Fruit fly (Drosophila melanogaster) whole organism, embryonic: Measurements from ENCODE around the gene stet.

Source experiments
- Aef1 ChIP-seq: fragments of 200-800 bp; sonication (Bioruptor generic); IDR thresholded peaks from 3 replicates; pipeline ENCODE4 v1.3.6; 2022; ENCODE audit warnings: missing biosample characterization, missing genetic modification characterization
- Antp ChIP-seq: fragments of 200-800 bp; sonication (Bioruptor generic); optimal IDR thresholded peaks from 3 replicates; lab custom pipeline; 2016; ENCODE audit warnings: missing biosample characterization, missing genetic modification characterization
- CG10147 ChIP-seq: fragments of 200-800 bp; sonication (Bioruptor generic); optimal IDR thresholded peaks from 2 replicates; lab custom pipeline; 2019; ENCODE audit warnings: missing biosample characterization, mild to moderate bottlenecking, missing genetic modification characterization, moderate library complexity
- CG10267 ChIP-seq: fragments of 200-800 bp; sonication (Bioruptor generic); optimal IDR thresholded peaks from 2 replicates; lab custom pipeline; 2018; ENCODE audit warnings: missing biosample characterization, mild to moderate bottlenecking, missing genetic modification characterization, moderate library complexity
- CG10654 ChIP-seq: fragments of 200-800 bp; sonication (Bioruptor generic); optimal IDR thresholded peaks from 2 replicates; lab custom pipeline; 2016; ENCODE audit warnings: missing biosample characterization, missing genetic modification characterization
- CG11085 ChIP-seq: fragments of 200-800 bp; sonication (Bioruptor generic); IDR thresholded peaks from 2 replicates; pipeline ENCODE4 v1.3.6; 2022; ENCODE audit warnings: missing biosample characterization, missing genetic modification characterization
- CG11560 ChIP-seq: fragments of 200-800 bp; sonication (Bioruptor generic); IDR thresholded peaks from 3 replicates; pipeline ENCODE4 v1.3.6; 2022; ENCODE audit warnings: missing biosample characterization, missing genetic modification characterization
- CG12071 ChIP-seq: fragments of 200-800 bp; sonication (Bioruptor generic); optimal IDR thresholded peaks from 3 replicates; lab custom pipeline; 2018; ENCODE audit warnings: missing biosample characterization, mild to moderate bottlenecking, missing genetic modification characterization
- CG12744 ChIP-seq: fragments of 200-800 bp; sonication (Bioruptor generic); optimal IDR thresholded peaks from 2 replicates; lab custom pipeline; 2016; ENCODE audit warnings: missing biosample characterization, missing genetic modification characterization
- CG12942 ChIP-seq: fragments of 200-800 bp; sonication (Bioruptor generic); optimal IDR thresholded peaks from 3 replicates; lab custom pipeline; 2016; ENCODE audit warnings: missing biosample characterization, missing genetic modification characterization
- CG13287 ChIP-seq: fragments of 200-800 bp; sonication (Bioruptor generic); IDR thresholded peaks from 2 replicates; pipeline ENCODE4 v1.3.6; 2022; ENCODE audit warnings: missing biosample characterization, missing genetic modification characterization; ENCODE audit not compliant: partially characterized antibody
- CG14667 ChIP-seq: fragments of 200-800 bp; sonication (Bioruptor generic); IDR thresholded peaks from 2 replicates; pipeline ENCODE4 v1.3.6; 2022; ENCODE audit warnings: missing biosample characterization, missing genetic modification characterization
- CG15601 ChIP-seq: fragments of 200-800 bp; sonication (Bioruptor generic); optimal IDR thresholded peaks from 3 replicates; lab custom pipeline; 2019; ENCODE audit warnings: missing biosample characterization, mild to moderate bottlenecking, missing genetic modification characterization, moderate library complexity
- CG17612 ChIP-seq: fragments of 200-800 bp; sonication (Bioruptor generic); IDR thresholded peaks from 2 replicates; pipeline ENCODE4 v1.3.6; 2022; ENCODE audit warnings: missing biosample characterization, missing genetic modification characterization
- CG1792 ChIP-seq: fragments of 200-800 bp; sonication (Bioruptor generic); optimal IDR thresholded peaks from 2 replicates; lab custom pipeline; 2016; ENCODE audit warnings: missing biosample characterization, missing genetic modification characterization
- CG18011 ChIP-seq: fragments of 200-800 bp; sonication (Bioruptor generic); optimal IDR thresholded peaks from 2 replicates; lab custom pipeline; 2017; ENCODE audit warnings: missing biosample characterization, missing genetic modification characterization, mild to moderate bottlenecking, moderate library complexity, missing genotype
- CG18599 ChIP-seq: fragments of 200-800 bp; sonication (Bioruptor generic); optimal IDR thresholded peaks from 3 replicates; lab custom pipeline; 2017; ENCODE audit warnings: missing biosample characterization, missing genetic modification characterization, mild to moderate bottlenecking, moderate library complexity, missing genetic modification reagents
- CG2712 ChIP-seq: fragments of 200-800 bp; optimal IDR thresholded peaks from 3 replicates; lab custom pipeline; 2019; ENCODE audit warnings: missing biosample characterization, mild to moderate bottlenecking, missing genetic modification characterization, moderate library complexity
- CG30431 ChIP-seq: fragments of 200-800 bp; sonication (Bioruptor generic); optimal IDR thresholded peaks from 2 replicates; lab custom pipeline; 2017; ENCODE audit warnings: missing biosample characterization, missing genetic modification characterization
- CG32772 ChIP-seq: fragments of 200-800 bp; sonication (Bioruptor generic); IDR thresholded peaks from 2 replicates; pipeline ENCODE4 v1.3.6; 2022; ENCODE audit warnings: missing biosample characterization, missing genetic modification characterization
- CG4707 ChIP-seq: fragments of 200-800 bp; sonication (Bioruptor generic); optimal IDR thresholded peaks from 2 replicates; lab custom pipeline; 2018; ENCODE audit warnings: missing biosample characterization, mild to moderate bottlenecking, missing genetic modification characterization, moderate library complexity
- CG6813 ChIP-seq: fragments of 200-800 bp; sonication (Bioruptor generic); optimal IDR thresholded peaks from 2 replicates; lab custom pipeline; 2017; ENCODE audit warnings: missing biosample characterization, missing genetic modification characterization, mild to moderate bottlenecking, moderate library complexity, missing genetic modification reagents
- CG7372 ChIP-seq: fragments of 200-800 bp; sonication (Bioruptor generic); IDR thresholded peaks from 2 replicates; pipeline ENCODE4 v1.3.6; 2022; ENCODE audit warnings: missing biosample characterization, missing genetic modification characterization
- CG7839 ChIP-seq: fragments of 200-800 bp; sonication (Bioruptor generic); optimal IDR thresholded peaks from 3 replicates; lab custom pipeline; 2018; ENCODE audit warnings: missing biosample characterization, mild to moderate bottlenecking, missing genetic modification characterization, moderate library complexity
- CG8765 ChIP-seq: fragments of 200-800 bp; sonication (Bioruptor generic); IDR thresholded peaks from 2 replicates; pipeline ENCODE4 v1.3.6; 2022; ENCODE audit warnings: missing biosample characterization, missing genetic modification characterization
- E2f1 ChIP-seq: fragments of 200-800 bp; sonication (Bioruptor generic); IDR thresholded peaks from 2 replicates; pipeline ENCODE4 v1.3.6; 2022; ENCODE audit warnings: missing biosample characterization, missing genetic modification characterization
- E2f2 ChIP-seq: fragments of 200-800 bp; sonication (Bioruptor generic); IDR thresholded peaks from 2 replicates; pipeline ENCODE4 v1.3.6; 2022; ENCODE audit warnings: missing biosample characterization, missing genetic modification characterization
- HmgD ChIP-seq: fragments of 200-800 bp; sonication (Bioruptor generic); optimal IDR thresholded peaks from 3 replicates; lab custom pipeline; 2016; ENCODE audit warnings: missing biosample characterization, missing genetic modification characterization
- Hr51 ChIP-seq, 2 experiments: fragments of 200-800 bp; sonication (Bioruptor generic); optimal IDR thresholded peaks; 2 replicates in 1 of 2; 3 replicates in 1 of 2; lab custom pipeline; 2016 to 2018; ENCODE audit warnings: missing biosample characterization in 2 of 2, missing genetic modification characterization in 2 of 2, mild to moderate bottlenecking in 1 of 2, moderate library complexity in 1 of 2
- MBD-R2 ChIP-seq: fragments of 200-800 bp; sonication (Bioruptor generic); IDR thresholded peaks from 2 replicates; pipeline ENCODE4 v1.3.6; 2022; ENCODE audit warnings: missing biosample characterization, missing genetic modification characterization
- Ravus ChIP-seq: fragments of 200-800 bp; sonication (Bioruptor generic); IDR thresholded peaks from 2 replicates; pipeline ENCODE4 v1.3.6; 2022; ENCODE audit warnings: missing biosample characterization, missing genetic modification characterization
- Spps ChIP-seq: fragments of 200-800 bp; sonication (Bioruptor generic); optimal IDR thresholded peaks from 2 replicates; lab custom pipeline; 2018; ENCODE audit warnings: missing biosample characterization, mild to moderate bottlenecking, missing genetic modification characterization
- Tbp ChIP-seq: fragments of >200 bp; optimal IDR thresholded peaks from 2 replicates; lab custom pipeline; 2018; ENCODE audit warnings: missing biosample characterization, missing genetic modification characterization
- Usf ChIP-seq: fragments of 200-800 bp; sonication (Bioruptor generic); optimal IDR thresholded peaks from 2 replicates; lab custom pipeline; 2017; ENCODE audit warnings: missing genotype, missing biosample characterization, missing genetic modification characterization
- ab ChIP-seq: fragments of 200-800 bp; sonication (Bioruptor generic); optimal IDR thresholded peaks from 2 replicates; lab custom pipeline; 2016; ENCODE audit warnings: missing biosample characterization, missing genetic modification characterization
- abd-A ChIP-seq: fragments of 200-800 bp; sonication (Bioruptor generic); optimal IDR thresholded peaks from 3 replicates; lab custom pipeline; 2019; ENCODE audit warnings: missing biosample characterization, mild to moderate bottlenecking, missing genetic modification characterization, moderate library complexity
- bab2 ChIP-seq: fragments of 200-800 bp; sonication (Bioruptor generic); optimal IDR thresholded peaks from 2 replicates; lab custom pipeline; 2016; ENCODE audit warnings: missing biosample characterization, missing genetic modification characterization
- cas ChIP-seq: fragments of 200-800 bp; sonication (Bioruptor generic); IDR thresholded peaks from 2 replicates; pipeline ENCODE4 v1.3.6; 2022; ENCODE audit warnings: missing biosample characterization, missing genetic modification characterization
- exex ChIP-seq: fragments of 200-800 bp; sonication (Bioruptor generic); optimal IDR thresholded peaks from 4 replicates; lab custom pipeline; 2018; ENCODE audit warnings: missing biosample characterization, mild to moderate bottlenecking, missing genetic modification characterization, moderate library complexity
- gro ChIP-seq: fragments of 200-800 bp; sonication (Bioruptor generic); optimal IDR thresholded peaks from 2 replicates; lab custom pipeline; 2016; ENCODE audit warnings: missing biosample characterization, missing genetic modification characterization
- h ChIP-seq: fragments of >200 bp; optimal IDR thresholded peaks from 2 replicates; lab custom pipeline; 2017
- knrl ChIP-seq: fragments of 200-800 bp; sonication (Bioruptor generic); IDR thresholded peaks from 3 replicates; pipeline ENCODE4 v1.3.6; 2022; ENCODE audit warnings: missing biosample characterization, missing genetic modification characterization; ENCODE audit not compliant: partially characterized antibody
- lov ChIP-seq, 2 experiments: fragments of 200-800 bp in 1 of 2; fragments of >200 bp in 1 of 2; sonication (Bioruptor generic) in 1 of 2; IDR thresholded peaks in 1 of 2; optimal IDR thresholded peaks in 1 of 2; 2 replicates in 1 of 2; 3 replicates in 1 of 2; pipeline versions ENCODE4 v1.3.6 to Lab custom; 2017 to 2022; ENCODE audit warnings: missing biosample characterization in 1 of 2, missing genetic modification characterization in 1 of 2
- nerfin-1 ChIP-seq: fragments of 200-800 bp; sonication (Bioruptor generic); optimal IDR thresholded peaks from 3 replicates; lab custom pipeline; 2019; ENCODE audit warnings: missing biosample characterization, mild to moderate bottlenecking, missing genetic modification characterization, moderate library complexity
- phol ChIP-seq: fragments of 200-800 bp; sonication (Bioruptor generic); optimal IDR thresholded peaks from 3 replicates; lab custom pipeline; 2018; ENCODE audit warnings: missing biosample characterization, mild to moderate bottlenecking, missing genetic modification characterization, moderate library complexity
- pzg ChIP-seq: fragments of 200-800 bp; sonication (Bioruptor generic); optimal IDR thresholded peaks from 3 replicates; lab custom pipeline; 2018; ENCODE audit warnings: missing biosample characterization, mild to moderate bottlenecking, missing genetic modification characterization, moderate library complexity
- sug ChIP-seq: fragments of 200-800 bp; optimal IDR thresholded peaks from 2 replicates; lab custom pipeline; 2019; ENCODE audit warnings: missing biosample characterization, mild to moderate bottlenecking, missing genetic modification characterization, moderate library complexity

stet gene

DNA sequence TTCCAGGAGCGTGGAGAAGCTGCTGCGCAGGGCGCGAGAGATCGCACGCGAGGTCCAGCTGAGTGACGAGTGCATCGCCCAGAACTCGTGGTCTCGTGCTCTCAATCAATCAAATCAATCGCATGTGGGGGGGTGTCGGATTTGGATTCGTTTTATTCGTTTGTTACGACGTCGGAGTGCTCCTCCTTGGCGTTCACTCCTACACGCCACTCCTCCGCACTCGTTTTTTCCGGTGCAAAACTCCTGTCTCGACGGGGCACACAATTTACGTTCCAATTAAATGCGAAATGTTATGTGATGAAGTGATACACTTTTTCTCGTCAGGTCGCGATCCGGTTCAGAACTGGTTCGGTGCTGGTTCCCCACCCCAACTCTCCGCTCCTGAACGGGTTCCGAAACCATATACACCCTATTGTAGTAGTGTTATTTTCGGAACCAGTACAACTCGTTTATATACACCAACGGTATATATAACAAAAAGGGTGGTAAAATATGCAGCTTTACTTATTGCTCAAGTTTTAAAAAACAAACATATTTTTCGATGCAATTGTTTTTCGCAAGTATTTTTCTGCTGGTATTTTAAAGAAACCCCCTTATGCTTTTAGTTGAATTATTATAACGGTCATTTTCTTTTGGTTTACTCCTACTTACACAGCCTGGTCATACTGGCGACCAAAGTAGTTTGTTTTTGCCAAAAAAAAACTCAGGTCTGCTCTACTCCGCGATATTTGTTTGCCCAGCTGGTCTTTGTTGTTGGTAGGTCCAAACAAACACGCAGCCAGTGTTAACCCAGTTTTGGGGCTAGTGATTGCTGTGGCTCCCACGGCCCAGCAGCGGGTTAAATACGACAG is 47.4 kb upstream of the stet start, which contains the start of the genes CG12091 and pns (continued):
- peak; percentile 89 for TF ChIP-seq abd-A (tag; lab: Kevin White, UChicago)
- TF ChIP-seq CG12942 = peak; percentile 26
- TF ChIP-seq ab (GFP tag; lab: Kevin White, UChicago) = no peak
- TF ChIP-seq CG7839 (tag; lab: Kevin White, UChicago) = peak; percentile 74
- no peak for TF ChIP-seq Ravus
- no peak for TF ChIP-seq lov (optimal IDR thresholded peaks at IDR 0.05; lab: Kevin White, UChicago)
- TF ChIP-seq lov (GFP tag; IDR thresholded peaks at IDR 0.05; lab: Robert Waterston, UW) = no peak
- peak; percentile 79 for TF ChIP-seq Antp (GFP tag; lab: Kevin White, UChicago)
- peak; percentile 57 for TF ChIP-seq CG12071
- TF ChIP-seq CG4707 (GFP tag; lab: Kevin White, UChicago) = peak; percentile 38
- 0 out of 2 replicates have a peak, but pooled peaks have one; percentile 10 for TF ChIP-seq CG14667 (GFP tag; lab: Robert Waterston, UW)
- peak; percentile 82 for TF ChIP-seq phol (tag; lab: Kevin White, UChicago)
- TF ChIP-seq knrl = peak; percentile 81
- peak; percentile 29; the same call in 2 of the 3 replicates for TF ChIP-seq Aef1 (GFP tag; lab: Robert Waterston, UW)
- TF ChIP-seq CG10267 (tag; lab: Kevin White, UChicago) = peak; percentile 90
- peak; percentile 81 for TF ChIP-seq CG2712
- TF ChIP-seq CG15601 (tag; lab: Kevin White, UChicago) = peak; percentile 82
- TF ChIP-seq CG18599 (GFP tag; lab: Kevin White, UChicago) = peak; percentile 70
- TF ChIP-seq E2f1 (GFP tag; lab: Robert Waterston, UW) = peak; percentile 55
- TF ChIP-seq Hr51 (GFP tag; optimal IDR thresholded peaks at IDR 0.05; lab: Kevin White, UChicago) = peak; percentile 69
- TF ChIP-seq CG8765 (GFP tag; lab: Robert Waterston, UW) = no peak; the same call in 1 of the 2 replicates
- TF ChIP-seq pzg (GFP tag; lab: Kevin White, UChicago) = peak; percentile 96
- 0 out of 3 replicates have a peak, but pooled peaks have one; percentile 10 for TF ChIP-seq CG11560
- peak; percentile 21 for TF ChIP-seq exex (tag; lab: Kevin White, UChicago)
- TF ChIP-seq Usf = peak; percentile 15
- TF ChIP-seq CG7372 = peak; percentile 60; the same call in 1 of the 2 replicates
- peak; percentile 30 for TF ChIP-seq CG12744 (GFP tag; lab: Kevin White, UChicago)
- peak; percentile 39 for TF ChIP-seq nerfin-1 (tag; lab: Kevin White, UChicago)
- TF ChIP-seq HmgD (GFP tag; lab: Kevin White, UChicago) = no peak
- TF ChIP-seq CG10654 (GFP tag; lab: Kevin White, UChicago) = peak; percentile 65
- TF ChIP-seq CG17612 (GFP tag; lab: Robert Waterston, UW) = no peak
- TF ChIP-seq CG18011 = peak; percentile 49
- peak; percentile 9 for TF ChIP-seq Spps (tag; lab: Kevin White, UChicago)
- peak; percentile 31 for TF ChIP-seq CG6813 (GFP tag; lab: Kevin White, UChicago)
- peak; percentile 69 for TF ChIP-seq sug (tag; lab: Kevin White, UChicago)
- TF ChIP-seq Tbp = no peak
- TF ChIP-seq E2f2 = peak; percentile 47; the same call in 1 of the 2 replicates
- no peak for TF ChIP-seq CG10147
- peak; percentile 72 for TF ChIP-seq gro (GFP tag; lab: Kevin White, UChicago)
- TF ChIP-seq MBD-R2 (GFP tag; lab: Robert Waterston, UW) = peak; percentile 43; the same call in 1 of the 2 replicates
- TF ChIP-seq bab2 (GFP tag; lab: Kevin White, UChicago) = peak; percentile 78
- TF ChIP-seq CG1792 = peak; percentile 60
- TF ChIP-seq CG30431 (GFP tag; lab: Kevin White, UChicago) = no peak
- TF ChIP-seq CG32772 (GFP tag; lab: Robert Waterston, UW) = 0 out of 2 replicates have a peak, but pooled peaks have one; percentile 19
- no peak; the same call in none of the 2 replicates for TF ChIP-seq CG13287 (GFP tag; lab: Robert Waterston, UW)
- TF ChIP-seq CG11085 (GFP tag; lab: Robert Waterston, UW) = peak; percentile 38; the same call in 1 of the 2 replicates
- no peak for TF ChIP-seq h (lab: Kevin White, UChicago)
- peak; percentile 27; the same call in 1 of the 2 replicates for TF ChIP-seq cas
